Worm (Caenorhabditis elegans): ENCODE results near the gene flp-20.

Gene flp-20

DNA sequence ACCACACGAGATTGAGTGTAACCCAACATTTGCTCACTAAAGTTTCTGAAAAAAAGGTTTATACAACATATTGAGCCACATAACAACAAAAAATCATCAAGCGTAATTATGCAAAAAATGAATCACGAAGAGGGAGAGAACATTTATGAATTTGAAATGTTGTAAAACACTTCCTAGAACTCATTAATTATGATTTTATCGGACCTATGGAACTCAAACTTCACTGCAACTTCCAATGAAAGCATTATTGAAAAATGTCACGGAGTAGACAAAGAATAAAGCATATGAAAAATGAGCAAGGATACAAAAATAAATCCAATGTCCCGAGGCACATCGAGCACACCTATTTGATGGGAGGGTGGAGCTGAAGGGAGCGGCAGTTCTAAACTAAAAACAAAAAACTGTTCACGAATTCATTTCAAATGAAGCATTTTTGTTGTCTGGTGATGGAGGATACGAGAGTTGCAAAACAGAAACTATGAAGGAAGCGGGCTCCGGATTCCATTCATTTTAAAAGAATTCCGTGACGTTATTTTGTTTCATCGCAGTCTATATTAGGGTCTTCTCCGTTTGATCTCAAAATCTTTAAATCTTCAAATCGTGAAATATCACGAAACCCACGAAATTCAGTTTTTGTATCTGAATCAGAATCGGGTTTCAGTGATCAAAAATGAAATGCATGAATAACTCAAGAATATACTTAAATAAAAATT lies at the start of gene flp-20:
Gene flp-20 (minus strand): TSS at position 51 of the 713 bp plus-strand sequence.
- no peak for TF ChIP-seq lim-7 (GFP tag; IDR thresholded peaks at IDR 0.05)
- TF ChIP-seq ces-1 (GFP tag; optimal IDR thresholded peaks at IDR 0.05), result no peak
- TF ChIP-seq aha-1 (tag), result peak; percentile 72
- no peak for TF ChIP-seq rbr-2 (tag; optimal IDR thresholded peaks at IDR 0.05)
- TF ChIP-seq lir-3 (tag; optimal IDR thresholded peaks at IDR 0.05), result no peak

DNA sequence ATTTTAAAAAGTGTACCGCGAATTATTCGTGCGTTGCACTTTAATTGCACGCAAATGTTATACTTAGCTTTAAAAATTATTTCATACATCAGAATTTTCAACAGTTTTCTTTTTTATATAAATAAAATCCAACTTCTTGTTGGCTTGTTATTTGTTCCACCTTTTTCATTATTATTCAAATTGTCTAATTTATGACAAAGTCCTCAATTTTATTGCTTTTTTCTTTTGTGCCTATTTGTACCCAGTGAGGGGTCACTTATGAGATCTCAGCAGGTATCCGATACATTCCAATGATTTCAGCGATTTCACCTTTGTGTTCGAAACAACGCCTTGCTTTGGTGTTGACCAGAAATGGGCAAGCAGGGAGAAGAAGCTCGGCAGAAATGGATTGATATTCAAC lies 47.7 kb upstream of the flp-20 start, which contains the start of gene fln-2:
Gene fln-2 (plus strand): TSS at position 301 of the 400 bp plus-strand sequence.
- TF ChIP-seq nhr-25 (tag; optimal IDR thresholded peaks at IDR 0.05; ENCODE audit: borderline replicate concordance, insufficient read depth), result no peak
- no peak for TF ChIP-seq nhr-102 (tag; optimal IDR thresholded peaks at IDR 0.05)
- TF ChIP-seq Y5F2A.4 (GFP tag; optimal IDR thresholded peaks at IDR 0.05), result no peak
- TF ChIP-seq aha-1 (tag), result peak; percentile 37
- TF ChIP-seq unc-62 (GFP tag; optimal IDR thresholded peaks at IDR 0.05 in 1 of 2), result peak in 1 of 2 experiments; percentile 63
- TF ChIP-seq unc-62 (tag; optimal IDR thresholded peaks at IDR 0.05), result no peak

DNA sequence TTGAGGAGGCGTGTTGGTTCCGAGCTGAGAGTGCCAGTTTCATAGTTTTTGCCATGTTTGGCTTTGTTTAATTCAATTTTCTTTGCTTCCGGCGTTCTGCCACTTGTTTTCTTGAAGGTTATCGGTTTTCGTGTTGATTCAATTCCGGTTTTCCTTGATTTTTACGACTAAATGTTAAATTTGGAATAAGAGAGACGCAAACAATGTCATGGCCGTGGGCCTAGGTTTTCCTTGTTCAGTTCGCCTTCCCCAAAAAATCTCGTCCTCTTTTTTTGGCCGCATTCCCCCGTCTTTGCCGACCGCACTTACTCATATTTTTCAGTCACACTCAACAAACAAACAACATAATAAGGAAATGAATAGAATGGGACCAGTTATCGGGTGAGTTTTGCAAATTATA lies 44.1 kb upstream of the flp-20 start, which contains the start of gene C23F12.9:
Gene C23F12.9 (plus strand): TSS at position 301 of the 400 bp plus-strand sequence.
- TF ChIP-seq lir-3 (tag; optimal IDR thresholded peaks at IDR 0.05), result no peak
- no peak for TF ChIP-seq unc-62 (GFP tag; optimal IDR thresholded peaks at IDR 0.05 in 1 of 2)
- no peak for TF ChIP-seq unc-62 (tag; optimal IDR thresholded peaks at IDR 0.05)
- no peak for TF ChIP-seq nhr-48 (tag; optimal IDR thresholded peaks at IDR 0.05)
- no peak for TF ChIP-seq tra-1 (GFP tag; IDR thresholded peaks at IDR 0.05)
- TF ChIP-seq lin-13 (GFP tag; optimal IDR thresholded peaks at IDR 0.05), result no peak
- no peak for TF ChIP-seq zip-2 (tag; optimal IDR thresholded peaks at IDR 0.05)
- TF ChIP-seq nhr-102 (tag; optimal IDR thresholded peaks at IDR 0.05), result no peak
- TF ChIP-seq daf-19 (GFP tag; conservative IDR thresholded peaks at IDR 0.05), result no peak
- TF ChIP-seq dmd-6 (GFP tag; IDR thresholded peaks at IDR 0.05), result no peak
- no peak for TF ChIP-seq lin-38 (GFP tag; IDR thresholded peaks at IDR 0.05)
- TF ChIP-seq nhr-25 (tag; optimal IDR thresholded peaks at IDR 0.05; ENCODE audit: borderline replicate concordance, insufficient read depth), result no peak
- TF ChIP-seq saeg-2 (GFP tag; IDR thresholded peaks at IDR 0.05), result no peak
- TF ChIP-seq hmg-1.1 (GFP tag; IDR thresholded peaks at IDR 0.05), result no peak
- no peak for TF ChIP-seq daf-12 (tag; optimal IDR thresholded peaks at IDR 0.05)
- no peak for TF ChIP-seq vab-7 (GFP tag; IDR thresholded peaks at IDR 0.05)
- TF ChIP-seq zag-1 (tag; optimal IDR thresholded peaks at IDR 0.05), result no peak
- TF ChIP-seq F49E8.2 (tag; optimal IDR thresholded peaks at IDR 0.05; ENCODE audit: borderline replicate concordance), result no peak

DNA sequence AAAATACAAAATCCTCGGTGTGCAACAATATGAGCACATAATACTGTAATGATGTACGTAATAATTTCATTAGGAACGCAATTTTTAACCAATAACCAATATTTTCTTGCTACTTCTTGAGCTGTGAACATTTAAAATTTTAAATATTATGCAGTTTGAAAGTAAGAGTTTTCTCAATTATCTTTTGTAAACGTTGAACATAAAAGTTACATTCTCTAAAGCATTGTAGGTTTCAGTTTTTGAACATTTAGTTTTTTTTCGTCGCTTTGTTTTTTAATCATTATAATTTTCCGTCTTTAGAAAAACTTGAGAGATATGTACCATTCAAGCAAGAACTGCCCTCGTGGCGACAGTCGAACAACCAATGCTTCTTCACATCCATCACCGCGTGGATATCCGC lies 41.7 kb upstream of the flp-20 start, which contains the start of gene C23F12.3:
Gene C23F12.3 (plus strand): TSS at position 301 of the 400 bp plus-strand sequence.
- TF ChIP-seq Y105C5A.15 (GFP tag; IDR thresholded peaks at IDR 0.05), result no peak
- no peak for TF ChIP-seq zip-2 (tag; optimal IDR thresholded peaks at IDR 0.05)
- no peak for TF ChIP-seq nhr-6 (tag; optimal IDR thresholded peaks at IDR 0.05)
- TF ChIP-seq ceh-32 (tag; optimal IDR thresholded peaks at IDR 0.05; ENCODE audit: poor library complexity), result no peak
- TF ChIP-seq T20F7.1 (GFP tag; optimal IDR thresholded peaks at IDR 0.05), result no peak
- no peak for TF ChIP-seq daf-19 (GFP tag; conservative IDR thresholded peaks at IDR 0.05)
- no peak for TF ChIP-seq pha-4 (GFP tag; IDR thresholded peaks at IDR 0.05)
- TF ChIP-seq pha-4 (tag; optimal IDR thresholded peaks at IDR 0.05), result no peak
- TF ChIP-seq ceh-82 (tag; optimal IDR thresholded peaks at IDR 0.05), result no peak
- no peak for TF ChIP-seq dmd-8 (GFP tag; IDR thresholded peaks at IDR 0.05)
- TF ChIP-seq madf-9 (GFP tag; conservative IDR thresholded peaks at IDR 0.05), result no peak
- no peak for TF ChIP-seq ZK546.5 (tag; optimal IDR thresholded peaks at IDR 0.05)

DNA sequence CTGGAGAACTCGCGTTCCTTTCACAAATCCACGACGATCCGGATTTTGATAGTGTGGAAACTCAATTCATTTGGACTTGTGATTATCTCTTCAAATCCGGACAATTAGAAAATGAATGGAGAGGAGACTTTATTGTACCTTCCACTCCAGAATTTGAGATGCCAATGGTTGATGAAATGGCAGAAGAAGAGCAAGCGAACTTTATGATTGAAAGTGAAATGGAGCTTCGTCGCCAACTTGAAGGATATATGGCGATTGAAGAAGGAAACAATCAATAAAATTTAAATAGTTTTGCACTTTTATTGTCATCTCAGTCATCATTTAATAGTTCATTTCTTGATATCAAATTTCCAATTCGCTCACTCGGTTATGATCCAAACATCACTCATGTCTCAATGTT lies 39.0 kb upstream of the flp-20 start:
- TF ChIP-seq aha-1 (tag), result peak; percentile 93
- TF ChIP-seq D1046.2 (GFP tag; IDR thresholded peaks at IDR 0.05), result no peak
- TF ChIP-seq duxl-1 (tag; optimal IDR thresholded peaks at IDR 0.05; ENCODE audit: poor library complexity), result no peak
- TF ChIP-seq nhr-25 (tag; optimal IDR thresholded peaks at IDR 0.05; ENCODE audit: borderline replicate concordance, insufficient read depth), result no peak

Data from whole organism, L4 larva.